Worm (Caenorhabditis elegans): ENCODE results near the gene clec-215.

clec-215 gene

DNA sequence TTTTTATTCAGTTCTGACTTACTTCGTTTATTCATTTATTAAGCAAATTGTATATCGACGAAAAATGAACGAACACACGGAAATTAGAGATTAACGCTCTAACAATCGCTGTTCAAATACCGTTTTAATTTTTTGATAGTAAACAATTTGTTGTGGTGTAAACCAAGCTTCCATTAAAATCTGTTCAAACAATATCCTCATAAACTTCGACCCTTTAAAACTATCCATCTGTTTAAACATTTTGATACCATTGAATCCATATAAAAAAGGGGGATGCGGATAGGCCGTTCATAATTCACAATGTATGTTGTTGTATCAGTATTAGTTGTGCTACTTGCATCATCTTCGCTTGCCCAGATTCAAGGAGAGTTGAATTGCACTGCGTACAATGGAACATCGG lies 14.4 kb downstream of the clec-215 start, which contains the start of gene F07C4.6:
TSS of gene F07C4.6 (plus strand) at position 301 of the 400 bp plus-strand sequence.
- TF ChIP-seq nhr-11 (tag; optimal IDR thresholded peaks at IDR 0.05) = no peak
- TF ChIP-seq Y75B8A.6 (GFP tag; IDR thresholded peaks at IDR 0.05) = no peak
- TF ChIP-seq lin-1 (GFP tag; IDR thresholded peaks at IDR 0.05) = no peak
- no peak for TF ChIP-seq madf-5 (GFP tag; IDR thresholded peaks at IDR 0.05)
- no peak for TF ChIP-seq tra-1 (GFP tag; IDR thresholded peaks at IDR 0.05)
- TF ChIP-seq ces-1 (GFP tag; optimal IDR thresholded peaks at IDR 0.05) = no peak
- no peak for TF ChIP-seq nhr-48 (tag; optimal IDR thresholded peaks at IDR 0.05)
- no peak for TF ChIP-seq D1046.2 (GFP tag; IDR thresholded peaks at IDR 0.05)
- no peak for TF ChIP-seq lin-13 (GFP tag; optimal IDR thresholded peaks at IDR 0.05)
- no peak for TF ChIP-seq jun-1 (tag; optimal IDR thresholded peaks at IDR 0.05)
- TF ChIP-seq daf-19 (GFP tag; conservative IDR thresholded peaks at IDR 0.05) = no peak
- TF ChIP-seq zag-1 (tag; optimal IDR thresholded peaks at IDR 0.05) = no peak
- no peak for TF ChIP-seq lin-29 (GFP tag; IDR thresholded peaks at IDR 0.05)
- no peak for TF ChIP-seq ztf-11 (tag; optimal IDR thresholded peaks at IDR 0.05)
- TF ChIP-seq zfp-2 (tag; optimal IDR thresholded peaks at IDR 0.05) = no peak
- no peak for TF ChIP-seq mxl-3 (GFP tag; optimal IDR thresholded peaks at IDR 0.05)
- no peak for TF ChIP-seq T26A8.4 (GFP tag; IDR thresholded peaks at IDR 0.05)
- TF ChIP-seq hlh-30 (tag; optimal IDR thresholded peaks at IDR 0.05; ENCODE audit: insufficient read depth) = no peak
- no peak for TF ChIP-seq mep-1 (tag; optimal IDR thresholded peaks at IDR 0.05)

DNA sequence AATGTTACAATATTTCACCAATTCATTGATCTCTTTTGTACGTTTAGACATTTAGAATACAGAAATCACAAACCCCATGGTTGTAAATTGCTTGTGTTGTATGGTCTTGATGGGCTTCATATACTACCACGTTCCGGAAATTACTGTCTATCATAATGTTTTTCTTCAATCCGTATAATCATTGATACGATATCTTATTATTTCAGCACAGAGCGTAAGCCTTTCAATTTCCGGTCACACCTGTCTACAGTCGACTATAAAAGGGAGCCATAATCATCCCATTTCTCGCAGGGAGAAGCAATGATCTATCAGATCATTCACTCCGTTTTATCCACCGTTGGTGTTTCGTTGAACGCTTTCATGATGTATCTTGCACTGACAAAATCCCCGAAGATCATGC lies 17.4 kb downstream of the clec-215 start, which contains the start of gene srd-30:
TSS of gene srd-30 (plus strand) at position 301 of the 400 bp plus-strand sequence.
- TF ChIP-seq nhr-102 (tag; optimal IDR thresholded peaks at IDR 0.05) (no peak), nhr-10 (tag; optimal IDR thresholded peaks at IDR 0.05) (no peak), pqm-1 (tag; optimal IDR thresholded peaks at IDR 0.05) (no peak)

DNA sequence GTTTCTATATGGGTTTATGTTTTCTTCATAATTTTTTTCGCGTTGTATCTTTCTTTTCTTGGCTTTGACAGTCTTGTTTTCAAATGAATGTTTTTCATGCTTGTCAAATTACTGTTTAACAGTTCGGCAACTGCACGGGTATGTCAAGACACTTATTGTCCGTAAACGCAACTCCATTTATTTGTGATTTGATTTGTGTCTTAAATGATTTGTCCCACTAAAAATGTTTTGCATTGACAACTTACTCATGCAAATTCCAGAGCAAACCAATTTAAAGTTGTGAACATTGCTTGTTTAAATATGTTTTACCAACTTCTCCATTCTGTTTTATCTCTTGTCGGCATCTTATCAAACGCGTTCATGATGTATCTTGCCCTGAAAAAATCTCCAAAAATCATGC lies 19.6 kb downstream of the clec-215 start, which contains the start of gene srd-25:
TSS of gene srd-25 (plus strand) at position 301 of the 400 bp plus-strand sequence.
- TF ChIP-seq dve-1 (tag; optimal IDR thresholded peaks at IDR 0.05; ENCODE audit: insufficient read depth) (no peak), ZK546.5 (tag; optimal IDR thresholded peaks at IDR 0.05) (no peak), madf-5 (GFP tag; IDR thresholded peaks at IDR 0.05) (no peak), sdz-12 (GFP tag; optimal IDR thresholded peaks at IDR 0.05) (no peak), aha-1 (tag) (peak; percentile 6)

ce11 chrV:7634657-7635056 lies 22.5 kb downstream of the clec-215 start, which contains the start of gene srd-31:
Gene srd-31 (minus strand): TSS chrV:7634757.
- no peak for TF ChIP-seq nhr-48 (tag; optimal IDR thresholded peaks at IDR 0.05)
- no peak for TF ChIP-seq fkh-10 (GFP tag; optimal IDR thresholded peaks at IDR 0.05)
- no peak for TF ChIP-seq ceh-32 (tag; optimal IDR thresholded peaks at IDR 0.05; ENCODE audit: poor library complexity)
- TF ChIP-seq unc-130 (GFP tag; optimal IDR thresholded peaks at IDR 0.05) = no peak
- TF ChIP-seq nhr-237 (tag; optimal IDR thresholded peaks at IDR 0.05) = no peak
- TF ChIP-seq nhr-10 (tag; optimal IDR thresholded peaks at IDR 0.05) = no peak
- TF ChIP-seq ZK337.2 (GFP tag; IDR thresholded peaks at IDR 0.05) = no peak
- no peak for TF ChIP-seq php-3 (GFP tag; IDR thresholded peaks at IDR 0.05)
- TF ChIP-seq lin-1 (GFP tag; IDR thresholded peaks at IDR 0.05) = no peak
- no peak for TF ChIP-seq daf-19 (GFP tag; conservative IDR thresholded peaks at IDR 0.05)
- no peak for TF ChIP-seq spr-1 (tag; optimal IDR thresholded peaks at IDR 0.05)
- no peak for TF ChIP-seq spr-3 (GFP tag; optimal IDR thresholded peaks at IDR 0.05)
- TF ChIP-seq F44E2.7 (GFP tag; IDR thresholded peaks at IDR 0.05) = no peak
- TF ChIP-seq saeg-2 (GFP tag; IDR thresholded peaks at IDR 0.05) = no peak
- TF ChIP-seq Y75B8A.6 (GFP tag; IDR thresholded peaks at IDR 0.05) = no peak
- TF ChIP-seq jun-1 (tag; optimal IDR thresholded peaks at IDR 0.05) = no peak
- TF ChIP-seq dve-1 (tag; optimal IDR thresholded peaks at IDR 0.05; ENCODE audit: insufficient read depth) = no peak
- no peak for TF ChIP-seq pqm-1 (tag; optimal IDR thresholded peaks at IDR 0.05)
- TF ChIP-seq snpc-1.2 (GFP tag; IDR thresholded peaks at IDR 0.05) = no peak
- TF ChIP-seq nhr-25 (tag; optimal IDR thresholded peaks at IDR 0.05; ENCODE audit: borderline replicate concordance, insufficient read depth) = no peak
